Worm (Caenorhabditis elegans): ENCODE data around the gene W02B12.1.

ce11 chrII:11427322-11427721 lies 21.5 kb upstream of the W02B12.1 start:
- no peak for TF ChIP-seq zip-8 (tag; optimal IDR thresholded peaks at IDR 0.05)
- TF ChIP-seq mep-1 (tag; optimal IDR thresholded peaks at IDR 0.05): no peak
- no peak for TF ChIP-seq unc-39 (tag; optimal IDR thresholded peaks at IDR 0.05)
- no peak for TF ChIP-seq lin-32 (GFP tag; optimal IDR thresholded peaks at IDR 0.05)
- no peak for TF ChIP-seq M03D4.4 (tag; optimal IDR thresholded peaks at IDR 0.05)
- no peak for TF ChIP-seq nhr-76 (tag; optimal IDR thresholded peaks at IDR 0.05)
- no peak for TF ChIP-seq nhr-237 (tag; optimal IDR thresholded peaks at IDR 0.05)
- TF ChIP-seq unc-62 (GFP tag; optimal IDR thresholded peaks at IDR 0.05): no peak
- no peak for TF ChIP-seq snpc-4 (tag; optimal IDR thresholded peaks at IDR 0.05)
- TF ChIP-seq elt-3 (tag; optimal IDR thresholded peaks at IDR 0.05): no peak
- no peak for TF ChIP-seq ces-1 (GFP tag; optimal IDR thresholded peaks at IDR 0.05)
- no peak for TF ChIP-seq ztf-11 (tag; optimal IDR thresholded peaks at IDR 0.05)
- no peak for TF ChIP-seq elt-1 (tag; optimal IDR thresholded peaks at IDR 0.05; ENCODE audit: borderline replicate concordance, insufficient read depth)
